Fruit fly (Drosophila melanogaster) whole organism, embryonic: ENCODE data around the gene Snx3.

ENCODE experiments used
- Adf1 ChIP-seq: fragments of 200-800 bp; sonication (Bioruptor generic); IDR thresholded peaks from 2 replicates; pipeline ENCODE4 v1.3.6; 2022; ENCODE audit warnings: missing biosample characterization, missing genetic modification characterization
- CG11085 ChIP-seq: fragments of 200-800 bp; sonication (Bioruptor generic); IDR thresholded peaks from 2 replicates; pipeline ENCODE4 v1.3.6; 2022; ENCODE audit warnings: missing biosample characterization, missing genetic modification characterization
- CG11247 ChIP-seq: fragments of 200-800 bp; sonication (Bioruptor generic); IDR thresholded peaks from 2 replicates; pipeline ENCODE4 v1.3.6; 2022; ENCODE audit warnings: missing biosample characterization, missing genetic modification characterization
- CG11696 ChIP-seq: fragments of 200-800 bp; sonication (Bioruptor generic); IDR thresholded peaks from 2 replicates; pipeline ENCODE4 v1.3.6; 2022; ENCODE audit warnings: missing biosample characterization, missing genetic modification characterization
- CG13123 ChIP-seq: fragments of 200-800 bp; sonication (Bioruptor generic); optimal IDR thresholded peaks from 2 replicates; lab custom pipeline; 2016; ENCODE audit warnings: missing biosample characterization, missing genetic modification characterization
- CG13287 ChIP-seq: fragments of 200-800 bp; sonication (Bioruptor generic); IDR thresholded peaks from 2 replicates; pipeline ENCODE4 v1.3.6; 2022; ENCODE audit warnings: missing biosample characterization, missing genetic modification characterization; ENCODE audit not compliant: partially characterized antibody
- CG17186 ChIP-seq: fragments of 200-800 bp; sonication (Bioruptor generic); optimal IDR thresholded peaks from 3 replicates; lab custom pipeline; 2017; ENCODE audit warnings: missing biosample characterization, missing genetic modification reagents, missing genetic modification characterization
- CG31388 ChIP-seq: fragments of 200-800 bp; sonication (Bioruptor generic); optimal IDR thresholded peaks from 2 replicates; lab custom pipeline; 2016; ENCODE audit warnings: missing biosample characterization, missing genetic modification characterization
- CG4617 ChIP-seq: fragments of 200-800 bp; sonication (Bioruptor generic); optimal IDR thresholded peaks from 3 replicates; lab custom pipeline; 2016; ENCODE audit warnings: missing biosample characterization, missing genetic modification characterization, borderline replicate concordance
- CG5953 ChIP-seq: fragments of 200-800 bp; sonication (Bioruptor generic); IDR thresholded peaks from 2 replicates; pipeline ENCODE4 v1.3.6; 2022; ENCODE audit warnings: missing biosample characterization, missing genetic modification characterization
- CG6683 ChIP-seq: fragments of 200-800 bp; sonication (Bioruptor generic); optimal IDR thresholded peaks from 2 replicates; lab custom pipeline; 2017; ENCODE audit warnings: missing biosample characterization, mild to moderate bottlenecking, missing genetic modification characterization, missing genetic modification reagents
- CG7556 ChIP-seq: fragments of 200-800 bp; sonication (Bioruptor generic); optimal IDR thresholded peaks from 2 replicates; lab custom pipeline; 2017; ENCODE audit warnings: missing biosample characterization, mild to moderate bottlenecking, missing genetic modification characterization
- Dll ChIP-seq: fragments of 200-800 bp; sonication (Bioruptor generic); IDR thresholded peaks from 4 replicates; pipeline ENCODE4 v1.3.6; 2022; ENCODE audit warnings: missing biosample characterization, missing genetic modification characterization; ENCODE audit not compliant: partially characterized antibody
- Eip74EF ChIP-seq, 2 experiments: fragments of 200-800 bp in 1 of 2; fragments of >200 bp in 1 of 2; sonication (Bioruptor generic) in 1 of 2; optimal IDR thresholded peaks; 2 replicates each; lab custom pipeline; 2017 to 2019; ENCODE audit warnings: missing biosample characterization in 2 of 2, missing genetic modification characterization in 2 of 2, mild to moderate bottlenecking in 1 of 2, moderate library complexity in 1 of 2
- Ets65A ChIP-seq: fragments of 200-800 bp; sonication (Bioruptor generic); peaks from one replicate; lab custom pipeline; 2016; ENCODE audit warnings: missing biosample characterization, missing genetic modification characterization
- Hr39 ChIP-seq: fragments of >200 bp; optimal IDR thresholded peaks from 2 replicates; lab custom pipeline; 2017
- Scr ChIP-seq: fragments of 200-800 bp; sonication (Bioruptor generic); IDR thresholded peaks from 2 replicates; pipeline ENCODE4 v1.3.6; 2022; ENCODE audit warnings: missing biosample characterization, missing genetic modification characterization; ENCODE audit not compliant: partially characterized antibody
- Trl ChIP-seq, 3 experiments: fragments of >200 bp in 2 of 3; fragments of 200-800 bp in 1 of 3; sonication (Bioruptor generic) in 1 of 3; optimal IDR thresholded peaks; 2 replicates in 1 of 3; 3 replicates in 2 of 3; lab custom pipeline; 2016 to 2017; ENCODE audit warnings: missing biosample characterization in 1 of 3, missing genetic modification characterization in 1 of 3
- Xbp1 ChIP-seq: fragments of 200-800 bp; sonication (Bioruptor generic); optimal IDR thresholded peaks from 3 replicates; lab custom pipeline; 2016; ENCODE audit warnings: missing biosample characterization, mild to moderate bottlenecking, missing genetic modification characterization
- abd-A ChIP-seq: fragments of 200-800 bp; sonication (Bioruptor generic); optimal IDR thresholded peaks from 3 replicates; lab custom pipeline; 2019; ENCODE audit warnings: missing biosample characterization, mild to moderate bottlenecking, missing genetic modification characterization, moderate library complexity
- bbx ChIP-seq: fragments of 200-800 bp; sonication (Bioruptor generic); IDR thresholded peaks from 2 replicates; pipeline ENCODE4 v1.3.6; 2022; ENCODE audit warnings: missing biosample characterization, missing genetic modification characterization; ENCODE audit not compliant: partially characterized antibody
- chinmo ChIP-seq: fragments of 200-800 bp; sonication (Bioruptor generic); IDR thresholded peaks from 4 replicates; pipeline ENCODE4 v1.3.6; 2022; ENCODE audit warnings: missing biosample characterization, missing genetic modification characterization; ENCODE audit not compliant: partially characterized antibody
- fru ChIP-seq: fragments of >200 bp; optimal IDR thresholded peaks from 2 replicates; lab custom pipeline; 2017
- ind ChIP-seq: fragments of 200-800 bp; sonication (Bioruptor generic); optimal IDR thresholded peaks from 3 replicates; lab custom pipeline; 2016; ENCODE audit warnings: missing biosample characterization, missing genetic modification characterization
- jing ChIP-seq: fragments of 200-800 bp; sonication (Bioruptor generic); optimal IDR thresholded peaks from 2 replicates; lab custom pipeline; 2018; ENCODE audit warnings: missing biosample characterization, mild to moderate bottlenecking, missing genetic modification characterization
- lab ChIP-seq: fragments of 200-800 bp; sonication (Bioruptor generic); optimal IDR thresholded peaks from 3 replicates; lab custom pipeline; 2017; ENCODE audit warnings: missing biosample characterization, missing genetic modification characterization, mild to moderate bottlenecking, moderate library complexity, missing genetic modification reagents
- nerfin-1 ChIP-seq: fragments of 200-800 bp; sonication (Bioruptor generic); optimal IDR thresholded peaks from 3 replicates; lab custom pipeline; 2019; ENCODE audit warnings: missing biosample characterization, mild to moderate bottlenecking, missing genetic modification characterization, moderate library complexity
- pan ChIP-seq, 4 experiments: fragments of >200 bp in 3 of 4; fragments of 200-800 bp in 1 of 4; sonication (Bioruptor generic) in 1 of 4; optimal IDR thresholded peaks in 3 of 4; IDR thresholded peaks in 1 of 4; 2 replicates each; pipeline versions ENCODE4 v1.3.6 to Lab custom; 2017 to 2022; ENCODE audit warnings: missing biosample characterization in 2 of 4, missing genetic modification characterization in 2 of 4, mixed read lengths in 1 of 4
- so ChIP-seq: fragments of 200-800 bp; sonication (Bioruptor generic); IDR thresholded peaks from 3 replicates; pipeline ENCODE4 v1.3.6; 2022; ENCODE audit warnings: missing biosample characterization, missing genetic modification characterization
- tio ChIP-seq: fragments of 200-800 bp; sonication (Bioruptor generic); optimal IDR thresholded peaks from 2 replicates; lab custom pipeline; 2017; ENCODE audit warnings: missing biosample characterization, missing genetic modification characterization, inconsistent platforms
- z ChIP-seq: fragments of 200-800 bp; sonication (Bioruptor generic); IDR thresholded peaks from 3 replicates; pipeline ENCODE4 v1.3.6; 2022; ENCODE audit warnings: missing biosample characterization, missing genetic modification characterization
- zen2 ChIP-seq: fragments of 200-800 bp; sonication (Bioruptor generic); IDR thresholded peaks from 3 replicates; pipeline ENCODE4 v1.3.6; 2022; ENCODE audit warnings: missing biosample characterization, missing genetic modification characterization; ENCODE audit not compliant: partially characterized antibody

The Snx3 gene

DNA sequence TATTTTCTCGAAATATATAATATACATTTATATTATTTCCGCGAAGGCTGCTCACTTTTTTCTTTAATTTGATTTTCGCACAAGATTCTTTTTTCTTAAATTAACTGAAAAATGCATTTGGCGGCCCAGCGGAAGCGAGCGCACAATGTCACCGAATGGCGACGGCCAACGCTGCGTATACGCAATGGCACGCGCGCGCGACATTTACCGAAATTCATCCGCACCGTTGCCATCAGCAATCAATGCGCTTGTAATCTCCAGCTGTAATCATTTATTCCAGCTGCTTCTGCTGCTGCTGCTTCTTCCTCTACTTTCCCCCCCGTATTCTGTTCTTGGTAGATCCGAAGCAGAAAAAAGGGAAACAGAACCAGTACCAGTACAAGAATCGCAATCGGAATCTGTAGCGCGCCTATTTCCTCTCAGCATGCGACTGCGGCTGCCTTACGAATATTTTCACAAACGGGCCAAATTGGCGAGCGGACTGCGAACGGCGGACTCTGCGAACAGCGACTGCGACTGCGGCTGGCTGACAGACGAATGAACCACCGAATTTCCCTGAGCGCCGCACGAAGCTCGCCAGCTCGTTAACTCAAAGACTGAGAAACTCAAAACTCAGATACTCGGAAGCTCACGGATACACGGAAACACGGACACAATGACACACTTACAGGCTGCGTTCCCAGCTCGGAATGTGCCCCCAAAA is 32.5 kb upstream of the Snx3 start, which contains the start of gene Octbeta2R (continued):
- TF ChIP-seq CG13287 (GFP tag; lab: Robert Waterston, UW) (peak; percentile 55; the same call in 1 of the 2 replicates), fru (lab: Kevin White, UChicago) (no peak), CG17186 (GFP tag; lab: Kevin White, UChicago) (no peak), abd-A (tag; lab: Kevin White, UChicago) (peak; percentile 52), lab (peak; percentile 30)
- TF ChIP-seq, all 482 proteins: peak for 22

DNA sequence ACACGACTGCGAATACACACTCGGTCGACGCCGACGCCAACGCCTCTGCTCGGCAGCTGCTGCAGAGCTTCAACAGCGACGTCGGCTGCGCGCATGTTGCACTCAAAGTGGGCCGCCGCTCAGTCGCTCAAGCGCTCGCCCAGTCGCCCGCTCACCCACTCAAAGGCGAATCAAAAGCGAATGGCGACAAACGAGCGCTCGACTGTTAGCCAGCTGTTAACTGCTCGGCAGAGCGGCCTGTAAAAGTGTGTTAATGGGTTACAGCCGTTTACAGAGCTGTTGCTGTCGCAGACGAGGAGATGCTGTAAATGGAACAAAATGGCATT is 32.0 kb upstream of the Snx3 start:
- peak; percentile 43; the same call in 1 of the 3 replicates for TF ChIP-seq zen2 (GFP tag; lab: Robert Waterston, UW)
- TF ChIP-seq nerfin-1 (tag; lab: Kevin White, UChicago): no peak
- no peak for TF ChIP-seq CG11696 (GFP tag; lab: Robert Waterston, UW)
- TF ChIP-seq CG6683: no peak
- 0 out of 2 replicates have a peak, but pooled peaks have one; percentile 11 for TF ChIP-seq Scr
- TF ChIP-seq CG13123 (GFP tag; lab: Kevin White, UChicago): no peak
- peak; percentile 98 for TF ChIP-seq z (GFP tag; lab: Robert Waterston, UW)
- TF ChIP-seq bbx (GFP tag; lab: Robert Waterston, UW): peak; percentile 31; the same call in 1 of the 2 replicates
- TF ChIP-seq Dll (GFP tag; lab: Robert Waterston, UW): 0 out of 4 replicates have a peak, but pooled peaks have one; percentile 27
- no peak for TF ChIP-seq ind (GFP tag; lab: Kevin White, UChicago)
- no peak for TF ChIP-seq CG5953 (GFP tag; lab: Robert Waterston, UW)
- peak; percentile 99 for TF ChIP-seq Adf1
- peak; percentile 28 to 43 for TF ChIP-seq Trl (optimal IDR thresholded peaks at IDR 0.05; lab: Kevin White, UChicago)
- TF ChIP-seq Trl (GFP tag; optimal IDR thresholded peaks at IDR 0.05; lab: Kevin White, UChicago): no peak
- peak; percentile 82; the same call in 2 of the 4 replicates for TF ChIP-seq chinmo
- TF ChIP-seq CG11247 (GFP tag; lab: Robert Waterston, UW): no peak
- TF ChIP-seq Eip74EF (GFP tag; optimal IDR thresholded peaks at IDR 0.05; lab: Kevin White, UChicago): peak in 1 of 2 experiments; percentile 10
- no peak for TF ChIP-seq CG7556 (GFP tag; lab: Kevin White, UChicago)
- TF ChIP-seq, all 482 proteins: peak for 9

DNA sequence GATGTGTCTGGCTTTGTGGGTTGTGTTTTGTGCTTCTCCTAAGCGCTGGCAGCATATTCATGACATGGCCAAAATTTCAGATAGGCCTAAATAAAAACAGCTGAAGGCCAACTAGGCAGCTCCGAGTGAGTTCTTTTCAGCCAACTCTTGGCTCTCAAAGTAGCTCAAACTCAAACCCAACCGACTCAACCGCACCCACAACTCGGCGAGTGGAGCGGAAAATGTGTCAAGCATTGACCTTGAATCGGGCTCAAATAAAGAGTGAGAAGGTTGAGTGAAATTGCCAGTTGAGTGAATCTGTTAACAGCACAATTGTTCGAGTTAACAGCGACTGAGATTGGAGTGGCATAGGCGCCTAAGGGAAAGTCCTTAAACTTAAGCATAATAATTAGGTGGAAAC is 15.9 kb upstream of the Snx3 start:
- TF ChIP-seq abd-A (tag; lab: Kevin White, UChicago) (peak; percentile 1), z (GFP tag; lab: Robert Waterston, UW) (peak; percentile 97), jing (GFP tag; lab: Kevin White, UChicago) (no peak)
- TF ChIP-seq, all 482 proteins: peak for 2

DNA sequence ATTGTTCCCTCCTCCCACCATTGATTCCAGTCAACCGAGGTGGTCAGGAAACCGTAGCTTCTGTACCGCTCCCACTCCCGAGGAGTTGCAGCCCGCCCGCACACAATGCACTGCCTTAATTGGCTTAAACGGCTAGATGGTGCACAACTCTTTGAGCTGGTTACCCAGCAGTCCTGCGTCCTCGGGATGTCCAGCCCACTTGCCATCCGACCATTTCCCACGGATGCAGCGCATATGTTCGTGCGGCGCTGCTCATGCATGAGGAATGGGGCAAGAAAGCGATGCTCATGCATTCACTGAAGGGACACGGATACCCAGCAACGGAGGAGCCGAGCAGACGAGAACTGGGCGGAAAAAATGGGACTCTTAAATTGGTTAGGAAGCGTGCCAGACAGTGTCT is 12.3 kb upstream of the Snx3 start:
- TF ChIP-seq CG11085 (no peak), Ets65A (GFP tag; lab: Kevin White, UChicago) (peak; percentile 91), tio (GFP tag; lab: Kevin White, UChicago) (no peak), pan (optimal IDR thresholded peaks at IDR 0.05; lab: Kevin White, UChicago) (no peak), pan (GFP tag; optimal IDR thresholded peaks at IDR 0.05 in 1 of 2, IDR thresholded peaks at IDR 0.05 in 1 of 2) (no peak), Xbp1 (GFP tag; lab: Kevin White, UChicago) (no peak), CG4617 (GFP tag; lab: Kevin White, UChicago) (no peak)

DNA sequence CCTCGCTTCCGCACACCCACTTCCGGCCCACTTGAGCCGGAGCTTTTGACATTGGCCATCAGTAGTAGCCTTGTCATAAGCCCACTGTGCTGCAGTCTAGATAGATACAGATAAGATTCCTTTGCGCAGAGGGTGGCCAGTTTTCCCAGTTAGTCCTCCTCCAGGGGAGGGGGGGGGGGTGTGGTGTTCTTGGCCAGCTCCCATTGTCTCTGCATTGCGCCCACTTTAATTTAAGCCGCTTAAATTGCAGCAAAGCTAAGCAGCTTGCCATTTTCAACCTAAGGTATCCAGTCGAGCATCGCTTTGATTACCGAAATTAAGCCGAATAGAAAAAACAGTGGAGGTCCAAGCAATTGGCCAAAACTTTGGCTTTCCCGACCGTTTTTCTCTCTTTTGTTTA is 5.1 kb upstream of the Snx3 start:
- 0 out of 3 replicates have a peak, but pooled peaks have one; percentile 18 for TF ChIP-seq so (GFP tag; lab: Robert Waterston, UW)
- TF ChIP-seq Hr39 (lab: Kevin White, UChicago): peak; percentile 39
- no peak for TF ChIP-seq CG31388
- TF ChIP-seq, all 482 proteins: peak for 2
